Worm (Caenorhabditis elegans): ENCODE measurements around the gene chd-3.

- TF ChIP-seq nhr-12 (tag; optimal IDR thresholded peaks at IDR 0.05) (no peak), unc-62 (GFP tag; optimal IDR thresholded peaks at IDR 0.05) (no peak), pag-3 (tag; optimal IDR thresholded peaks at IDR 0.05; ENCODE audit: borderline replicate concordance, insufficient read depth) (no peak), nhr-11 (tag; optimal IDR thresholded peaks at IDR 0.05) (no peak), fos-1 (tag; optimal IDR thresholded peaks at IDR 0.05) (no peak)
Measured at ce11 chrX:12854135-12854534, 1.7 kb upstream of the chd-3 start.

Data from whole organism, L1 larva.